Worm (Caenorhabditis elegans) whole organism, late embryonic: ENCODE data around the gene Y37H2A.7.

ENCODE experiments used
- C38D4.7 ChIP-seq: fragments of 200-800 bp; sonication (Bioruptor generic); optimal IDR thresholded peaks from 2 replicates; lab custom pipeline; 2018; ENCODE audit warnings: mild to moderate bottlenecking, missing genetic modification characterization, moderate library complexity, missing compliant biosample characterization
- F13H6.1 ChIP-seq: sonication (generic microtip); optimal IDR thresholded peaks from 2 replicates; lab custom pipeline; 2016; ENCODE audit warnings: missing genetic modification characterization, missing compliant biosample characterization
- K02D7.2 ChIP-seq: sonication (generic microtip); optimal IDR thresholded peaks from 2 replicates; lab custom pipeline; 2017; ENCODE audit warnings: mild to moderate bottlenecking, missing genetic modification characterization, missing compliant biosample characterization
- Y22D7AL.16 ChIP-seq: sonication (generic microtip); optimal IDR thresholded peaks from 2 replicates; lab custom pipeline; 2016; ENCODE audit warnings: missing genetic modification characterization, missing compliant biosample characterization
- ama-1 ChIP-seq: fragments of 150-350 bp; optimal IDR thresholded peaks from 2 replicates; lab custom pipeline; 2014
- ceh-14 ChIP-seq: sonication (generic microtip); optimal IDR thresholded peaks from 2 replicates; lab custom pipeline; 2016; ENCODE audit warnings: missing genotype, missing genetic modification characterization, missing compliant biosample characterization
- ceh-18 ChIP-seq: sonication (generic microtip); optimal IDR thresholded peaks from 2 replicates; lab custom pipeline; 2016; ENCODE audit warnings: missing genetic modification characterization, missing compliant biosample characterization
- ceh-19 ChIP-seq: fragments of 200-800 bp; sonication (Bioruptor generic); optimal IDR thresholded peaks from 2 replicates; lab custom pipeline; 2018; ENCODE audit warnings: mild to moderate bottlenecking, missing genetic modification characterization, missing compliant biosample characterization
- ceh-2 ChIP-seq: sonication (generic microtip); optimal IDR thresholded peaks from 2 replicates; lab custom pipeline; 2016; ENCODE audit warnings: missing genotype, missing genetic modification characterization, missing compliant biosample characterization
- ceh-22 ChIP-seq: sonication (generic microtip); optimal IDR thresholded peaks from 2 replicates; lab custom pipeline; 2017; ENCODE audit warnings: missing biosample characterization, missing genetic modification characterization
- ceh-24 ChIP-seq: sonication (generic microtip); optimal IDR thresholded peaks from 2 replicates; lab custom pipeline; 2016; ENCODE audit warnings: mild to moderate bottlenecking, missing genetic modification characterization, missing compliant biosample characterization
- ceh-45 ChIP-seq: fragments of 200-800 bp; sonication (Bioruptor generic); IDR thresholded peaks from 2 replicates; pipeline ENCODE4 v1.3.6; 2022; ENCODE audit warnings: missing genetic modification reagents, missing genetic modification characterization, missing compliant biosample characterization
- ceh-9 ChIP-seq: sonication (generic microtip); optimal IDR thresholded peaks from 2 replicates; lab custom pipeline; 2016; ENCODE audit warnings: mild to moderate bottlenecking, missing genetic modification characterization, inconsistent platforms, missing compliant biosample characterization
- ets-4 ChIP-seq: sonication (generic microtip); optimal IDR thresholded peaks from 2 replicates; lab custom pipeline; 2016; ENCODE audit warnings: missing genetic modification characterization, missing compliant biosample characterization
- eyg-1 ChIP-seq: sonication (generic microtip); optimal IDR thresholded peaks from 2 replicates; lab custom pipeline; 2016; ENCODE audit warnings: missing genotype, missing genetic modification characterization, missing compliant biosample characterization
- fkh-10 ChIP-seq: fragments of 150-350 bp; optimal IDR thresholded peaks from 2 replicates; lab custom pipeline; 2014; ENCODE audit warnings: missing biosample characterization, missing genetic modification reagents, missing genetic modification characterization
- hlh-13 ChIP-seq: fragments of 200-800 bp; sonication (Bioruptor generic); optimal IDR thresholded peaks from 2 replicates; lab custom pipeline; 2018; ENCODE audit warnings: mild to moderate bottlenecking, missing genetic modification characterization, missing compliant biosample characterization
- hlh-15 ChIP-seq: sonication (generic microtip); optimal IDR thresholded peaks from 2 replicates; lab custom pipeline; 2016; ENCODE audit warnings: missing genetic modification characterization, missing compliant biosample characterization
- hlh-30 ChIP-seq: sonication (generic microtip); optimal IDR thresholded peaks from 2 replicates; lab custom pipeline; 2017; ENCODE audit warnings: antibody characterized with exemption, missing genetic modification characterization, missing compliant biosample characterization; ENCODE audit not compliant: insufficient read depth
- lim-6 ChIP-seq: sonication (generic microtip); optimal IDR thresholded peaks from 2 replicates; lab custom pipeline; 2016; ENCODE audit warnings: missing genetic modification characterization, missing compliant biosample characterization
- lin-11 ChIP-seq: fragments of 200-800 bp; sonication (Bioruptor generic); optimal IDR thresholded peaks from 2 replicates; lab custom pipeline; 2018; ENCODE audit warnings: mild to moderate bottlenecking, missing genetic modification characterization, missing compliant biosample characterization
- nhr-11 ChIP-seq: fragments of 150-350 bp; optimal IDR thresholded peaks from 2 replicates; lab custom pipeline; 2014; ENCODE audit warnings: missing biosample characterization, missing genetic modification characterization
- nhr-232 ChIP-seq: sonication (generic microtip); optimal IDR thresholded peaks from 2 replicates; lab custom pipeline; 2016; ENCODE audit warnings: missing genetic modification characterization, missing compliant biosample characterization
- pag-3 ChIP-seq: sonication (generic microtip); optimal IDR thresholded peaks from 2 replicates; lab custom pipeline; 2016; ENCODE audit warnings: missing compliant biosample characterization, missing genetic modification characterization, borderline replicate concordance
- pat-9 ChIP-seq: fragments of 200-800 bp; sonication (Bioruptor generic); optimal IDR thresholded peaks from 2 replicates; lab custom pipeline; 2018; ENCODE audit warnings: mild to moderate bottlenecking, missing genetic modification characterization, moderate library complexity, missing compliant biosample characterization
- pax-1 ChIP-seq: fragments of 150-350 bp; optimal IDR thresholded peaks from 2 replicates; lab custom pipeline; 2014; ENCODE audit warnings: missing biosample characterization, missing genetic modification characterization
- pha-4 ChIP-seq: fragments of 150-350 bp; optimal IDR thresholded peaks from 2 replicates; lab custom pipeline; 2018; ENCODE audit warnings: missing biosample characterization, missing genetic modification reagents, missing genetic modification characterization
- pqm-1 ChIP-seq: sonication (generic microtip); optimal IDR thresholded peaks from 2 replicates; lab custom pipeline; 2016; ENCODE audit warnings: missing genetic modification characterization, missing compliant biosample characterization
- pros-1 ChIP-seq: fragments of 150-350 bp; optimal IDR thresholded peaks from 2 replicates; lab custom pipeline; 2014; ENCODE audit warnings: missing biosample characterization, missing genetic modification reagents, missing genetic modification characterization
- ref-2 ChIP-seq: sonication (generic microtip); optimal IDR thresholded peaks from 2 replicates; lab custom pipeline; 2016; ENCODE audit warnings: missing genetic modification characterization, missing compliant biosample characterization
- sdc-2 ChIP-seq: sonication (generic microtip); optimal IDR thresholded peaks from 2 replicates; lab custom pipeline; 2016; ENCODE audit warnings: missing genotype, missing genetic modification characterization, missing compliant biosample characterization
- syd-9 ChIP-seq: sonication (generic microtip); optimal IDR thresholded peaks from 2 replicates; lab custom pipeline; 2016; ENCODE audit warnings: mild to moderate bottlenecking, missing genetic modification characterization, moderate library complexity, missing compliant biosample characterization
- tbx-2 ChIP-seq: sonication (generic microtip); optimal IDR thresholded peaks from 2 replicates; lab custom pipeline; 2016; ENCODE audit warnings: missing genetic modification characterization, missing compliant biosample characterization
- tbx-7 ChIP-seq: sonication (generic microtip); optimal IDR thresholded peaks from 2 replicates; lab custom pipeline; 2016; ENCODE audit warnings: missing genotype, missing genetic modification characterization, missing compliant biosample characterization
- unc-3 ChIP-seq, 2 experiments: fragments of 200-800 bp in 1 of 2; sonication (Bioruptor generic) in 1 of 2; sonication (generic microtip) in 1 of 2; conservative IDR thresholded peaks in 1 of 2; optimal IDR thresholded peaks in 1 of 2; 2 replicates each; pipeline versions ENCODE4 v1.3.6 to Lab custom; 2016 to 2022; ENCODE audit warnings: missing compliant biosample characterization in 2 of 2, missing genetic modification characterization in 2 of 2, missing genetic modification reagents in 1 of 2
- unc-42 ChIP-seq: sonication (generic microtip); optimal IDR thresholded peaks from 2 replicates; lab custom pipeline; 2016; ENCODE audit warnings: missing genotype, missing genetic modification characterization, missing compliant biosample characterization
- unc-86 ChIP-seq: sonication (generic microtip); optimal IDR thresholded peaks from 2 replicates; lab custom pipeline; 2016; ENCODE audit warnings: missing genetic modification characterization, missing compliant biosample characterization

The Y37H2A.7 gene

DNA sequence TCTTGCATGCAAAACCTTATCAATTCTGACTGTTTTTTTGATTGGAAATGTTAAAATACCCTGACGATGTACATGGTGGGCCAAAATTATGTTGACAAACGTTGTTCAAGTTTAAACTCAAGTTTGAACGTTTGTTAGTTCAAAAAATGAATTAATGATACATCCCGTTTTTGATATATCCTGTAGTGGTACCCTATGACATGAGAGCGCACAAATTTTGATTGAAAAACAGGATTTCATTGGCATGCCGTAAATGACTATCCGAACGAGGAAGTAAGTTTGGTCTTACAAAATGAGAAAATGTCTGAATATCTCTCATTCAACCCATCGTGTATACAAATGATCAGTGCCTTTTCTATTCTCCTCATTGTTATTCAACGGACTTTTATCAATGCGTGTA is 6.9 kb upstream of the Y37H2A.7 start, which contains the start of gene Y37H2A.11:
Gene Y37H2A.11, plus strand, starts transcription at position 301 of the 400 bp plus-strand sequence.
- TF ChIP-seq hlh-15 (tag; lab: Kevin White, UChicago) (no peak), ceh-19 (GFP tag; lab: Kevin White, UChicago) (no peak), pros-1 (tag; lab: Kevin White, UChicago) (no peak), tbx-2 (tag; lab: Kevin White, UChicago) (no peak), eyg-1 (tag; lab: Kevin White, UChicago) (no peak), nhr-232 (tag; lab: Kevin White, UChicago) (no peak), ref-2 (tag; lab: Kevin White, UChicago) (no peak), hlh-30 (tag; lab: Kevin White, UChicago) (no peak), hlh-13 (GFP tag; lab: Kevin White, UChicago) (no peak)

- TF ChIP-seq ceh-9 (tag; lab: Kevin White, UChicago): no peak
- TF ChIP-seq sdc-2 (tag; lab: Kevin White, UChicago): no peak
- TF ChIP-seq C38D4.7 (GFP tag; lab: Kevin White, UChicago): no peak
- no peak for TF ChIP-seq hlh-13 (GFP tag; lab: Kevin White, UChicago)
- no peak for TF ChIP-seq ref-2 (tag; lab: Kevin White, UChicago)
- no peak for TF ChIP-seq ceh-18 (tag; lab: Kevin White, UChicago)
- TF ChIP-seq ceh-24 (tag; lab: Kevin White, UChicago): no peak
- TF ChIP-seq pat-9: no peak
- no peak for TF ChIP-seq pqm-1 (tag; lab: Kevin White, UChicago)
These were observed 4.4 kb upstream of the Y37H2A.7 start, which contains the start of gene Y37H2A.10 for ce11 chrV:18138695-18139094. Y37H2A.10 (plus strand) TSS chrV:18138995.

DNA sequence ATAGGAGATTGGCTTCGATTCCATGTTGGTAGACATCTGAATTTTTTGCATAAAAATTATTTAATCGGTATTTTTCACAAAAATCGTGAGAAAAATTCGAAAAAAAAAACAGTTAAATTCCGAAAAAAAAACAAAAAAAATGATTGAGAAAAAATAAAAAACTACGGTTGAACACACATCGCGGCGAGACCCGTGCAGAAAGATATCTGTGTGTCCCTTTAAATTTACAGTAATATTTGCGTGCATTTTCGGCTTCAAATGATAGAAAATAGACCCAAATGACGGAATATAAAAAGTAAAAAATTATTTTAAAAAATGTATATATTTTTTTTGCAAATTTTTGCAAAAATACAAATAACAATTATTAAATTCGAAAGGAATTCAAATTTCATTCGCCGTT is 3.4 kb upstream of the Y37H2A.7 start:
- TF ChIP-seq Y22D7AL.16 (no peak), hlh-15 (tag; lab: Kevin White, UChicago) (no peak)

DNA sequence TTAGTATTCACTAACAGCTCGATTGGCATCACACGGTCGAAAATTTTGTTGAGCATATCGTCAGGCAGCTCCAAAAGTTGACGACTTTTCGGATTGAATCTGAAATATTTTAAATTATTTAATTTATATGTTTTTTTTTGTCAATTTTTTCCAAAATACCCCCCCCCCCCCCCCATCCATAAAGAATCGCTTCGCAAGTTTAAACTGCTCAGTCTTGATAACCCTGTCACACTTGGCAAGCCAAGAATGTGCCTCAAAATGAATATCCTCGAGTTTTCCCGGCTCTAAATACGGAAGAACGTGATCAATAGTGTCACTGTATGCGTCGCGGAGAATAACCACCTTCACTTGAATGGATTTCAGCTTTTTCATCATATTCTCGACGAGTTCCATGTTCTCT is 1.1 kb downstream of the Y37H2A.7 start, which contains the start of gene Y37H2A.18:
Gene Y37H2A.18, minus strand, starts transcription at position 101 of the 400 bp plus-strand sequence.
- TF ChIP-seq unc-42 (tag; lab: Kevin White, UChicago): no peak
- TF ChIP-seq ets-4 (tag; lab: Kevin White, UChicago): no peak
- no peak for TF ChIP-seq pag-3 (tag; lab: Kevin White, UChicago)
- TF ChIP-seq pax-1 (tag; lab: Kevin White, UChicago): no peak
- no peak for TF ChIP-seq K02D7.2 (tag; lab: Kevin White, UChicago)
- TF ChIP-seq unc-3 (GFP tag; conservative IDR thresholded peaks at IDR 0.05; lab: Robert Waterston, UW): no peak
- TF ChIP-seq unc-3 (tag; optimal IDR thresholded peaks at IDR 0.05; lab: Kevin White, UChicago): no peak
- TF ChIP-seq C38D4.7 (GFP tag; lab: Kevin White, UChicago): no peak
- no peak for TF ChIP-seq eyg-1 (tag; lab: Kevin White, UChicago)
- no peak for TF ChIP-seq ceh-45
- TF ChIP-seq syd-9: no peak
- no peak for TF ChIP-seq lim-6
- TF ChIP-seq fkh-10 (GFP tag; lab: Kevin White, UChicago): no peak
- TF ChIP-seq tbx-7 (tag; lab: Kevin White, UChicago): no peak
- no peak for TF ChIP-seq F13H6.1 (tag; lab: Kevin White, UChicago)

DNA sequence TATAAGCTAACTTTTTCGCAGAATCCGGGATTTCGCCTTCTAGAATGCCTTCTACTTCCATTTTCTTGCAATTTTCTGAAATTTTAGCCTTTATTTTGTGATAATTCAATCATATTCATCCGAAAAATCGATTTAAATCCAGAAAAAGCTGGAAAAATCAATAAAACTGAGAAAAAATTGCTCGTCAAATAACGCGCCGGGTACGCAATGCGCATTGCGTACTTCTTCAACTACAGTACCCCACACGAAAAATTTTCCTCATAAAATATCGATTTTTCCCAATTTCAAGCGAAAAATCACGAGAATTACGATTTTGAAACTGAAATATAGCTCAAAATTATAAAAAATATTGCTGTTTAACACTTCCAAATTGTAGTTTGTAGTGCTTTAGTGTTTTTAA is 3.2 kb downstream of the Y37H2A.7 start, which contains the start of gene Y37H2A.12:
Gene Y37H2A.12, minus strand, starts transcription at position 81 of the 400 bp plus-strand sequence.
- no peak for TF ChIP-seq unc-86 (tag; lab: Kevin White, UChicago)
- no peak for TF ChIP-seq ceh-22 (tag; lab: Kevin White, UChicago)
- TF ChIP-seq ceh-14 (tag; lab: Kevin White, UChicago): no peak
- TF ChIP-seq ceh-2 (tag; lab: Kevin White, UChicago): no peak
- no peak for TF ChIP-seq ceh-45
- TF ChIP-seq pat-9: no peak
- TF ChIP-seq nhr-11: no peak
- TF ChIP-seq unc-3 (GFP tag; conservative IDR thresholded peaks at IDR 0.05; lab: Robert Waterston, UW): no peak
- no peak for TF ChIP-seq unc-3 (tag; optimal IDR thresholded peaks at IDR 0.05; lab: Kevin White, UChicago)
- no peak for TF ChIP-seq ama-1
- no peak for TF ChIP-seq pha-4 (tag; lab: Kevin White, UChicago)
- TF ChIP-seq C38D4.7 (GFP tag; lab: Kevin White, UChicago): no peak
- no peak for TF ChIP-seq lin-11 (tag; lab: Kevin White, UChicago)
